Worm (Caenorhabditis elegans) whole organism, early embryonic: ENCODE results near the gene C16C8.9.

Source experiments
- B0310.2 ChIP-seq: sonication (generic microtip); optimal IDR thresholded peaks from 2 replicates; lab custom pipeline; 2016; ENCODE audit warnings: mild to moderate bottlenecking, missing genetic modification characterization, missing compliant biosample characterization
- aly-1 ChIP-seq: sonication (generic microtip); optimal IDR thresholded peaks from 2 replicates; lab custom pipeline; 2016; ENCODE audit warnings: missing genetic modification characterization, missing compliant biosample characterization
- ama-1 ChIP-seq: fragments of 150-350 bp; optimal IDR thresholded peaks from 2 replicates; lab custom pipeline; 2014
- ceh-36 ChIP-seq: sonication (generic microtip); optimal IDR thresholded peaks from 2 replicates; lab custom pipeline; 2016; ENCODE audit warnings: missing genetic modification characterization, inconsistent platforms, missing compliant biosample characterization
- flt-1 ChIP-seq: fragments of 200-800 bp; sonication (Bioruptor generic); IDR thresholded peaks from 2 replicates; pipeline ENCODE4 v1.3.6; 2022; ENCODE audit warnings: missing genetic modification characterization, missing compliant biosample characterization
- hnd-1 ChIP-seq: sonication (generic microtip); optimal IDR thresholded peaks from 2 replicates; lab custom pipeline; 2016; ENCODE audit warnings: missing genetic modification characterization, missing compliant biosample characterization
- sea-1 ChIP-seq: fragments of 200-800 bp; sonication (Bioruptor generic); conservative IDR thresholded peaks from 2 replicates; pipeline ENCODE4 v1.3.6; 2022; ENCODE audit warnings: missing genetic modification characterization, missing compliant biosample characterization
- tra-4 ChIP-seq: sonication (generic microtip); optimal IDR thresholded peaks from 2 replicates; lab custom pipeline; 2017; ENCODE audit warnings: missing genetic modification characterization, missing compliant biosample characterization

DNA sequence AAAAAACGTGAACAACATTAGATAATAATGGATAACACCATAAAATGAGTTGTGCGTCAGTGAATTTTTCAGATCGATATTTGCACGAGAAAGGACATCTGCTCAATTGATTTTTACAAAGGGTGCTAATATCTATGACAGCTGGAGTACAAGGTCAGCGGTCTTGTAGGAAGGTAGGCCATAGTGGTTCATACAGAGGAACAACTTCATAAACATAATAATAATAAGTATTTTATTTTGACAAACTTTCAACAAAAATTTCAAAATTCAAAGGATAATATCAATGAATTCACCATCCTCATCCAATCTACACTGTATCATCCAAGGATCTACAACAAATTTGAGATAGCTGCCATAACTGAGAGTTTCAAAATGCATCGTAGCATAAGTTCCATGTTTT lies 14.2 kb upstream of the C16C8.9 start, which contains the start of gene fbxb-104:
- TF ChIP-seq flt-1 (GFP tag; lab: Robert Waterston, UW): no peak
- no peak for TF ChIP-seq hnd-1 (tag; lab: Kevin White, UChicago)
- no peak for TF ChIP-seq sea-1
- no peak for TF ChIP-seq aly-1
- TF ChIP-seq ama-1 (lab: Kevin White, UChicago): no peak
- no peak for TF ChIP-seq ceh-36 (tag; lab: Kevin White, UChicago)
- TF ChIP-seq tra-4 (tag; lab: Kevin White, UChicago): no peak
- no peak for TF ChIP-seq B0310.2 (tag; lab: Kevin White, UChicago)
